Worm (Caenorhabditis elegans) whole organism, late embryonic: ENCODE data around the gene F08F8.6.

Experiments used
- F13H6.1 ChIP-seq: sonication (generic microtip); optimal IDR thresholded peaks from 2 replicates; lab custom pipeline; 2016; ENCODE audit warnings: missing genetic modification characterization, missing compliant biosample characterization
- K02D7.2 ChIP-seq: sonication (generic microtip); optimal IDR thresholded peaks from 2 replicates; lab custom pipeline; 2017; ENCODE audit warnings: mild to moderate bottlenecking, missing genetic modification characterization, missing compliant biosample characterization
- K09A11.1 ChIP-seq: sonication (generic microtip); optimal IDR thresholded peaks from 2 replicates; lab custom pipeline; 2017; ENCODE audit warnings: antibody characterized with exemption, mild to moderate bottlenecking, missing genetic modification characterization, missing compliant biosample characterization; ENCODE audit not compliant: insufficient read depth
- T23F11.4 ChIP-seq: fragments of 200-800 bp; sonication (Bioruptor generic); optimal IDR thresholded peaks from 2 replicates; lab custom pipeline; 2018; ENCODE audit warnings: mild to moderate bottlenecking, missing genetic modification characterization, missing compliant biosample characterization
- ama-1 ChIP-seq: fragments of 150-350 bp; optimal IDR thresholded peaks from 2 replicates; lab custom pipeline; 2014
- ceh-14 ChIP-seq: sonication (generic microtip); optimal IDR thresholded peaks from 2 replicates; lab custom pipeline; 2016; ENCODE audit warnings: missing genotype, missing genetic modification characterization, missing compliant biosample characterization
- ceh-18 ChIP-seq: sonication (generic microtip); optimal IDR thresholded peaks from 2 replicates; lab custom pipeline; 2016; ENCODE audit warnings: missing genetic modification characterization, missing compliant biosample characterization
- ceh-2 ChIP-seq: sonication (generic microtip); optimal IDR thresholded peaks from 2 replicates; lab custom pipeline; 2016; ENCODE audit warnings: missing genotype, missing genetic modification characterization, missing compliant biosample characterization
- ceh-22 ChIP-seq: sonication (generic microtip); optimal IDR thresholded peaks from 2 replicates; lab custom pipeline; 2017; ENCODE audit warnings: missing biosample characterization, missing genetic modification characterization
- ceh-48 ChIP-seq: sonication (generic microtip); optimal IDR thresholded peaks from 2 replicates; lab custom pipeline; 2016; ENCODE audit warnings: missing genetic modification characterization, inconsistent platforms, missing compliant biosample characterization
- ceh-9 ChIP-seq: sonication (generic microtip); optimal IDR thresholded peaks from 2 replicates; lab custom pipeline; 2016; ENCODE audit warnings: mild to moderate bottlenecking, missing genetic modification characterization, inconsistent platforms, missing compliant biosample characterization
- che-1 ChIP-seq: sonication (generic microtip); optimal IDR thresholded peaks from 2 replicates; lab custom pipeline; 2016; ENCODE audit warnings: mild to moderate bottlenecking, missing genetic modification characterization, missing compliant biosample characterization
- dve-1 ChIP-seq: sonication (generic microtip); optimal IDR thresholded peaks from 2 replicates; lab custom pipeline; 2017; ENCODE audit warnings: antibody characterized with exemption, mild to moderate bottlenecking, missing genetic modification characterization, missing compliant biosample characterization
- elt-2 ChIP-seq: sonication (generic microtip); optimal IDR thresholded peaks from 2 replicates; lab custom pipeline; 2016; ENCODE audit warnings: missing genetic modification reagents, missing genetic modification characterization, missing compliant biosample characterization
- eyg-1 ChIP-seq: sonication (generic microtip); optimal IDR thresholded peaks from 2 replicates; lab custom pipeline; 2016; ENCODE audit warnings: missing genotype, missing genetic modification characterization, missing compliant biosample characterization
- fkh-10 ChIP-seq: fragments of 150-350 bp; optimal IDR thresholded peaks from 2 replicates; lab custom pipeline; 2014; ENCODE audit warnings: missing biosample characterization, missing genetic modification reagents, missing genetic modification characterization
- gmeb-2 ChIP-seq: sonication (generic microtip); optimal IDR thresholded peaks from 2 replicates; lab custom pipeline; 2016; ENCODE audit warnings: missing genetic modification characterization, inconsistent platforms, missing compliant biosample characterization
- hlh-15 ChIP-seq: sonication (generic microtip); optimal IDR thresholded peaks from 2 replicates; lab custom pipeline; 2016; ENCODE audit warnings: missing genetic modification characterization, missing compliant biosample characterization
- hlh-6 ChIP-seq: sonication (generic microtip); optimal IDR thresholded peaks from 2 replicates; lab custom pipeline; 2016; ENCODE audit warnings: missing genotype, missing genetic modification characterization, missing compliant biosample characterization
- lin-11 ChIP-seq: fragments of 200-800 bp; sonication (Bioruptor generic); optimal IDR thresholded peaks from 2 replicates; lab custom pipeline; 2018; ENCODE audit warnings: mild to moderate bottlenecking, missing genetic modification characterization, missing compliant biosample characterization
- madf-2 ChIP-seq: sonication (generic microtip); optimal IDR thresholded peaks from 2 replicates; lab custom pipeline; 2017; ENCODE audit warnings: missing genetic modification characterization, missing compliant biosample characterization
- nfya-1 ChIP-seq: sonication (generic microtip); optimal IDR thresholded peaks from 2 replicates; lab custom pipeline; 2017; ENCODE audit warnings: missing genetic modification characterization, mild to moderate bottlenecking, missing compliant biosample characterization, antibody characterized with exemption, moderate library complexity
- nhr-11 ChIP-seq: fragments of 150-350 bp; optimal IDR thresholded peaks from 2 replicates; lab custom pipeline; 2014; ENCODE audit warnings: missing biosample characterization, missing genetic modification characterization
- nhr-232 ChIP-seq: sonication (generic microtip); optimal IDR thresholded peaks from 2 replicates; lab custom pipeline; 2016; ENCODE audit warnings: missing genetic modification characterization, missing compliant biosample characterization
- pax-1 ChIP-seq: fragments of 150-350 bp; optimal IDR thresholded peaks from 2 replicates; lab custom pipeline; 2014; ENCODE audit warnings: missing biosample characterization, missing genetic modification characterization
- pha-2 ChIP-seq: sonication (generic microtip); optimal IDR thresholded peaks from 2 replicates; lab custom pipeline; 2017; ENCODE audit warnings: mild to moderate bottlenecking, missing genetic modification characterization, missing compliant biosample characterization
- pqm-1 ChIP-seq: sonication (generic microtip); optimal IDR thresholded peaks from 2 replicates; lab custom pipeline; 2016; ENCODE audit warnings: missing genetic modification characterization, missing compliant biosample characterization
- pros-1 ChIP-seq: fragments of 150-350 bp; optimal IDR thresholded peaks from 2 replicates; lab custom pipeline; 2014; ENCODE audit warnings: missing biosample characterization, missing genetic modification reagents, missing genetic modification characterization
- ref-2 ChIP-seq: sonication (generic microtip); optimal IDR thresholded peaks from 2 replicates; lab custom pipeline; 2016; ENCODE audit warnings: missing genetic modification characterization, missing compliant biosample characterization
- tbx-7 ChIP-seq: sonication (generic microtip); optimal IDR thresholded peaks from 2 replicates; lab custom pipeline; 2016; ENCODE audit warnings: missing genotype, missing genetic modification characterization, missing compliant biosample characterization
- ttx-3 ChIP-seq: sonication (generic microtip); optimal IDR thresholded peaks from 2 replicates; lab custom pipeline; 2016; ENCODE audit warnings: missing genetic modification reagents, missing genetic modification characterization, missing compliant biosample characterization
- unc-86 ChIP-seq: sonication (generic microtip); optimal IDR thresholded peaks from 2 replicates; lab custom pipeline; 2016; ENCODE audit warnings: missing genetic modification characterization, missing compliant biosample characterization
- ztf-16 ChIP-seq: sonication (generic microtip); optimal IDR thresholded peaks from 2 replicates; lab custom pipeline; 2017; ENCODE audit warnings: missing genetic modification characterization, missing compliant biosample characterization

F08F8.6 gene

DNA sequence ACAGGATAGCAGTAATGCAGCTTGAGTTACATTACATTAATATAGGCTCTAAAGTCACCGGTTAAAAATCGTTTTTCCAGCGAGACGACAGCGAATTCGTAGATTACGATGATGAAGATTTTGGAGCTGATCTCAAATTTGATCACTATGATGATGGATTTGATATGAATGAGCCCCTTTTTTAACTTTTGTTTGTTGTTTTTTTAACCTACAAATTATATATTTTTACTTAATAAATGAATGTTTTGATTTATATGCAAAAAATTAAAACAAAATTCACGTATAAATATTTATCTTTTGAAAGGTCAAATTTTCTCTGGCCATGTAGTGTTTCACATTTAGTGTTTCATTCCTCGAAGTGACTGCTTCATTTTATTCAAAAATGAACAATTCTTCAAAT, at the start of gene F08F8.6:
Gene F08F8.6, plus strand, starts transcription at position 301 of the 400 bp plus-strand sequence.
- no peak for TF ChIP-seq pros-1 (tag; lab: Kevin White, UChicago)
- TF ChIP-seq ceh-18 (tag; lab: Kevin White, UChicago) = no peak
- TF ChIP-seq ceh-14 (tag; lab: Kevin White, UChicago) = no peak
- TF ChIP-seq K09A11.1 = no peak

DNA sequence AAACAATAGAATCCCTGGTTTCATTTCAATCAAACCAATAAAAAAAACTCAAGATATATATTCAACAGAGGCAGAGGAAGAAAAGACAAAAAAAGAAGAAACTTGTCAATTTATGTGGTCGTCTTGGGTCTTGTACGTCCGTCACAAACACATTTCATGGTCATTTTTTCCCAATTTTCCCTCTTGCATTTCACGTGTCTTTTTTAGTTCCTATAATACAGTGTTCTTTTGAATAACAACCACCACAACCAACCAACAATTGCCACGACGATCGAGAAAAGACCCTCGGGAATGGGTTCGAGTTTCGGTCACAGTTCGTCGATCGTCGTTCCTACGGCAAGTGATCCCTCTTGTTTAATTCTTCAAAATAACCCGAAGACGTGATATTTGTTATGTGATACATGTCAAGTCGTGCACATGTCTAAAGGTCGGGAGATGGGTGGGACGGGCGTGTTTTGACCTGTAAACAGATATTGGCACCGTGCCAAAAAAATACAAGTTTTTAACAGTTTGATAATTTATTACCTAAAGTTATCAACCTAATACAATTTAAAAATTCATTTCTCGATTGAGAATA, 47.3 kb upstream of the F08F8.6 start:
- no peak for TF ChIP-seq nhr-232 (tag; lab: Kevin White, UChicago)
- TF ChIP-seq ttx-3 = no peak
- no peak for TF ChIP-seq hlh-15
- no peak for TF ChIP-seq che-1
- no peak for TF ChIP-seq pax-1
- no peak for TF ChIP-seq tbx-7 (tag; lab: Kevin White, UChicago)
- no peak for TF ChIP-seq elt-2 (tag; lab: Kevin White, UChicago)
- no peak for TF ChIP-seq ama-1 (lab: Kevin White, UChicago)
- no peak for TF ChIP-seq unc-86

DNA sequence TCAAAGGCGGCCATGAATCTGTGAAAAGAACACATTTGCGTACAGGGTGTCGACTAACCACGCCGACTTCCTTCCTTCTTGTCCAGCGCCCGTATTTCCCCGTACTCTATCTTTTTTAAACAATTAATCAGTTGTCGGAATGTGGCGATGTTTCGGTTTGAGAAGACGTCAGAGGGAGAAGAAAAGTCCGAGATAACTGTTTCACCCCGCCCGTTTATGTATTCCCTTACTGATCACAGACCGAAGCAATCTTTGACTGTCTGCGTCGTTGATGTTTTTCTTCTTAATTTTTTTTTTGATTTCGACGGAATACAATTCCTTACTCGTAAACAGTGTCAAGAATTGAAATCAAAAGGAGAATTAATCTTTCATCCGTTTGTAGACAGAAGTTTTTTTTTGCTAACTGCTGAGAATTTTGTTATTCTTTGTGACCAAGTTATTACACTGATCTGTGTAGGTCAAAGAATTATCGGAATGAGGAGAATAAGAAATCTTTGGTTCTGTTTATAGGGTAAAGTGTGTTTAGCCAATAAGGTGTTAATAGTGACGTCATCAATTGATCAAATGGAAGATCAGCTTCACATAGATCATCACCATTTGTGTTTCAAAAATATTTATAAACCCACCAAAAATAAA, 46.3 kb upstream of the F08F8.6 start:
- TF ChIP-seq K02D7.2 (tag; lab: Kevin White, UChicago) = no peak
- no peak for TF ChIP-seq ceh-2 (tag; lab: Kevin White, UChicago)
- no peak for TF ChIP-seq ceh-9 (tag; lab: Kevin White, UChicago)
- TF ChIP-seq dve-1 (tag; lab: Kevin White, UChicago) = no peak
- TF ChIP-seq pha-2 (tag; lab: Kevin White, UChicago) = no peak
- no peak for TF ChIP-seq T23F11.4 (GFP tag; lab: Kevin White, UChicago)

DNA sequence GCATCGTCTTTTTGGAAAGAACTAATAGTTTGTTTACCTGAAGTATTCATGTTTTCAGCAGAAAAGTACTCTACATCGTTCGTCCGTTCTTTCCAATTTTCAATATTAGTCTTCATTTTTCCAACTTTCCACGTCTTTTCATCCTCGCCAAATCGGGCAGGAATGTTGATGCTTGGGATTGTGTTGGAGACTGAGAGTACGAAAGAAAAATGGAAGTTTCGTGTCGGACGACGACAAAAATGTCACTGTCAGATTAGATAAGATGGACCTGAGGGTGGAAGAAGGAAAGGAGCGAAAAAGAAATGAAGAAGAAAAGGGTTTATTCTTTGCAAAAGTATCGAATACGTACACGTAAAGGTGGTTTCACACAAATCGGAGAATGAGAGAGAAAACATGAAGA, 45.4 kb upstream of the F08F8.6 start:
- TF ChIP-seq ztf-16 (no peak), fkh-10 (GFP tag; lab: Kevin White, UChicago) (no peak), ref-2 (no peak), pros-1 (tag; lab: Kevin White, UChicago) (no peak), unc-86 (no peak), pqm-1 (no peak), ceh-48 (tag; lab: Kevin White, UChicago) (no peak), nhr-11 (tag; lab: Kevin White, UChicago) (no peak), ceh-9 (tag; lab: Kevin White, UChicago) (no peak), eyg-1 (tag; lab: Kevin White, UChicago) (no peak), madf-2 (tag; lab: Kevin White, UChicago) (no peak), tbx-7 (tag; lab: Kevin White, UChicago) (no peak), gmeb-2 (tag; lab: Kevin White, UChicago) (no peak), lin-11 (tag; lab: Kevin White, UChicago) (no peak), nhr-232 (tag; lab: Kevin White, UChicago) (no peak), hlh-6 (tag; lab: Kevin White, UChicago) (no peak)

DNA sequence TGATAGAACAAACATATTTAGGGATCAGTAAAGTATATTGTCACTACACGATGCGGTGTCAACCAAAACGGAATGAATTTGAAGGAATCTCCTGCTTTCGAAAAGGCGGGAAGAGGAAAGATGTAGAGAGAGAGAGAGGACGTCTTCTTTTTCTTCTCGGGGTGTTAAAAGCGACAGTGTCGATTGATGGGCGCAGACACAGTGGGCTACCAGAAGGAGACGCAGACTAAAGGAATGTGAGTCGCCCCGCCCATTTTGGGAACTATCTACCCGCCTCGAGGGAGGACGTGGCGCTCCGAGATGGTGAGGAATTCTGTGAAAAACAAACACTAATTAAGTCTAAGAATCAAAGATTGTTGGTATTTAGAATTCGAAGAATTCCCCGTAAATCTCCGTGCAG, 44.0 kb upstream of the F08F8.6 start, which contains the start of the genes B0361.14 and B0361.9:
Gene B0361.14, minus strand, starts transcription at position 66 of the 400 bp plus-strand sequence.
Gene B0361.9, minus strand, starts transcription at position 166 of the 400 bp plus-strand sequence.
- no peak for TF ChIP-seq ceh-14 (tag; lab: Kevin White, UChicago)
- TF ChIP-seq ceh-22 (tag; lab: Kevin White, UChicago) = no peak
- TF ChIP-seq ref-2 = peak; percentile 6
- no peak for TF ChIP-seq nfya-1 (tag; lab: Kevin White, UChicago)
- TF ChIP-seq F13H6.1 (tag; lab: Kevin White, UChicago) = no peak
